Worm (Caenorhabditis elegans): ENCODE data around the gene sdz-18.

DNA sequence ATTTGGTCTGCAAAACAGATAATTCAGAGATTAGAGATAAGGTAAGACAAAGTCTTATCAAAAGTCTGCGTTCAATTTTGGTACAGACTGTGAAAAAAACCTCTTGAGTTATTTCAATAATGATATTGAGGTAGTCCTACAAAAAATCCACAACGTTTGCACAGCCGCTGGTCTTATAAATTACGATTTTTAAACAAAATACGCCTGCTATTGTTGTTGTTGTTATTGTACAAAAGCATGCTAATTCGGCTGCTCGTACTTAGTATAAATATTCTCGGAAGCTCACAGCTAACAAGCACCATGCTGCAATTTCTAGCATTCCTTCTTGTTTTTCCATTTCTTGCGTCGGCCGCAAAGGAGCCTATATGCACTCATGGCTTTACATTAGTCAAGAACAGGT, 37.9 kb upstream of the sdz-18 start, which contains the start of gene clec-19:
- TF ChIP-seq ref-1 (GFP tag; conservative IDR thresholded peaks at IDR 0.05): no peak
- no peak for TF ChIP-seq T22C8.4 (GFP tag; IDR thresholded peaks at IDR 0.05)
- TF ChIP-seq med-1 (GFP tag; optimal IDR thresholded peaks at IDR 0.05; ENCODE audit: insufficient read depth): no peak
- no peak for TF ChIP-seq ztf-29 (GFP tag; IDR thresholded peaks at IDR 0.05)
- no peak for TF ChIP-seq flt-1 (GFP tag; IDR thresholded peaks at IDR 0.05)
- no peak for TF ChIP-seq cog-1 (tag; optimal IDR thresholded peaks at IDR 0.05)

All from whole organism, midembryonic.